Fruit fly (Drosophila melanogaster) whole organism, embryonic: ENCODE data around the gene Ask1.

Source experiments
- Adf1 ChIP-seq: fragments of 200-800 bp; sonication (Bioruptor generic); IDR thresholded peaks from 2 replicates; pipeline ENCODE4 v1.3.6; 2022; ENCODE audit warnings: missing biosample characterization, missing genetic modification characterization
- Atf-2 ChIP-seq: fragments of 200-800 bp; sonication (Bioruptor generic); optimal IDR thresholded peaks from 2 replicates; lab custom pipeline; 2016; ENCODE audit warnings: missing biosample characterization, missing genetic modification characterization
- Bteb2 ChIP-seq: fragments of 200-800 bp; sonication (Bioruptor generic); optimal IDR thresholded peaks from 2 replicates; lab custom pipeline; 2016; ENCODE audit warnings: missing biosample characterization, missing genetic modification characterization
- CG10267 ChIP-seq: fragments of 200-800 bp; sonication (Bioruptor generic); optimal IDR thresholded peaks from 2 replicates; lab custom pipeline; 2018; ENCODE audit warnings: missing biosample characterization, mild to moderate bottlenecking, missing genetic modification characterization, moderate library complexity
- CG12236 ChIP-seq: fragments of 200-800 bp; sonication (Bioruptor generic); optimal IDR thresholded peaks from 2 replicates; lab custom pipeline; 2016; ENCODE audit warnings: missing biosample characterization, missing genetic modification characterization
- CG12391 ChIP-seq: fragments of 200-800 bp; sonication (Bioruptor generic); optimal IDR thresholded peaks from 3 replicates; lab custom pipeline; 2018; ENCODE audit warnings: missing biosample characterization, mild to moderate bottlenecking, missing genetic modification characterization, moderate library complexity
- CG12769 ChIP-seq: fragments of 200-800 bp; sonication (Bioruptor generic); optimal IDR thresholded peaks from 2 replicates; lab custom pipeline; 2019; ENCODE audit warnings: missing biosample characterization, mild to moderate bottlenecking, missing genetic modification characterization, moderate library complexity
- CG13424 ChIP-seq: fragments of 200-800 bp; sonication (Bioruptor generic); optimal IDR thresholded peaks from 2 replicates; lab custom pipeline; 2019; ENCODE audit warnings: missing biosample characterization, mild to moderate bottlenecking, missing genetic modification characterization, moderate library complexity
- CG14014 ChIP-seq: fragments of 200-800 bp; sonication (Bioruptor generic); IDR thresholded peaks from 2 replicates; pipeline ENCODE4 v1.3.6; 2022; ENCODE audit warnings: missing biosample characterization, missing genetic modification characterization
- CG15011 ChIP-seq: fragments of 200-800 bp; sonication (Bioruptor generic); optimal IDR thresholded peaks from 3 replicates; lab custom pipeline; 2018; ENCODE audit warnings: missing biosample characterization, mild to moderate bottlenecking, missing genetic modification characterization
- CG1603 ChIP-seq: fragments of 200-800 bp; sonication (Bioruptor generic); optimal IDR thresholded peaks from 2 replicates; lab custom pipeline; 2019; ENCODE audit warnings: missing biosample characterization, mild to moderate bottlenecking, missing genetic modification characterization, moderate library complexity
- CG16779 ChIP-seq: fragments of 200-800 bp; sonication (Bioruptor generic); IDR thresholded peaks from 2 replicates; pipeline ENCODE4 v1.3.6; 2022; ENCODE audit warnings: missing biosample characterization, missing genetic modification characterization
- CG16815 ChIP-seq: fragments of 200-800 bp; sonication (Bioruptor generic); optimal IDR thresholded peaks from 3 replicates; lab custom pipeline; 2017; ENCODE audit warnings: missing biosample characterization, mild to moderate bottlenecking, missing genetic modification characterization
- CG18599 ChIP-seq: fragments of 200-800 bp; sonication (Bioruptor generic); optimal IDR thresholded peaks from 3 replicates; lab custom pipeline; 2017; ENCODE audit warnings: missing biosample characterization, missing genetic modification characterization, mild to moderate bottlenecking, moderate library complexity, missing genetic modification reagents
- CG2712 ChIP-seq: fragments of 200-800 bp; optimal IDR thresholded peaks from 3 replicates; lab custom pipeline; 2019; ENCODE audit warnings: missing biosample characterization, mild to moderate bottlenecking, missing genetic modification characterization, moderate library complexity
- CG30020 ChIP-seq: fragments of 200-800 bp; optimal IDR thresholded peaks from 2 replicates; lab custom pipeline; 2019; ENCODE audit warnings: missing biosample characterization, mild to moderate bottlenecking, missing genetic modification characterization, moderate library complexity
- CG3163 ChIP-seq: fragments of 200-800 bp; sonication (Bioruptor generic); optimal IDR thresholded peaks from 3 replicates; lab custom pipeline; 2016; ENCODE audit warnings: missing biosample characterization, missing genetic modification characterization
- CG34376 ChIP-seq: fragments of 200-800 bp; sonication (Bioruptor generic); optimal IDR thresholded peaks from 2 replicates; lab custom pipeline; 2018; ENCODE audit warnings: missing biosample characterization, mild to moderate bottlenecking, missing genetic modification characterization
- CG3847 ChIP-seq: fragments of 200-800 bp; sonication (Bioruptor generic); IDR thresholded peaks from 2 replicates; pipeline ENCODE4 v1.3.6; 2022; ENCODE audit warnings: missing biosample characterization, missing genetic modification characterization
- CG4854 ChIP-seq: fragments of 200-800 bp; sonication (Bioruptor generic); optimal IDR thresholded peaks from 2 replicates; lab custom pipeline; 2016; ENCODE audit warnings: missing biosample characterization, missing genetic modification characterization, inconsistent platforms
- CG8388 ChIP-seq: fragments of 200-800 bp; sonication (Bioruptor generic); optimal IDR thresholded peaks from 2 replicates; lab custom pipeline; 2019; ENCODE audit warnings: missing biosample characterization, mild to moderate bottlenecking, missing genetic modification characterization, moderate library complexity
- CG8924 ChIP-seq: fragments of 200-800 bp; optimal IDR thresholded peaks from 3 replicates; lab custom pipeline; 2019; ENCODE audit warnings: missing biosample characterization, mild to moderate bottlenecking, missing genetic modification characterization, moderate library complexity
- CG9817 ChIP-seq: fragments of 200-800 bp; sonication (Bioruptor generic); optimal IDR thresholded peaks from 2 replicates; lab custom pipeline; 2018; ENCODE audit warnings: missing biosample characterization, mild to moderate bottlenecking, missing genetic modification characterization, moderate library complexity
- Chrac-16 ChIP-seq: fragments of 200-800 bp; sonication (Bioruptor generic); optimal IDR thresholded peaks from 3 replicates; lab custom pipeline; 2016; ENCODE audit warnings: missing biosample characterization, missing genetic modification characterization
- Deaf1 ChIP-seq: fragments of 200-800 bp; optimal IDR thresholded peaks from 3 replicates; lab custom pipeline; 2019; ENCODE audit warnings: missing biosample characterization, mild to moderate bottlenecking, missing genetic modification characterization, moderate library complexity
- Dfd ChIP-seq, 2 experiments: fragments of >200 bp; optimal IDR thresholded peaks; 2 replicates each; lab custom pipeline; 2017; ENCODE audit warnings: missing biosample characterization in 2 of 2, missing genetic modification characterization in 2 of 2
- Dip2 ChIP-seq: fragments of 200-800 bp; sonication (Bioruptor generic); IDR thresholded peaks from 2 replicates; pipeline ENCODE4 v1.3.6; 2022; ENCODE audit warnings: missing biosample characterization, missing genetic modification characterization
- Gsc ChIP-seq: fragments of 200-800 bp; sonication (Bioruptor generic); IDR thresholded peaks from 2 replicates; pipeline ENCODE4 v1.3.6; 2022; ENCODE audit warnings: missing biosample characterization, missing genetic modification characterization
- Jarid2 ChIP-seq: fragments of 200-800 bp; sonication (Bioruptor generic); optimal IDR thresholded peaks from 3 replicates; lab custom pipeline; 2017; ENCODE audit warnings: mild to moderate bottlenecking, missing biosample characterization, missing genetic modification reagents, missing genetic modification characterization
- Lpt ChIP-seq: fragments of >200 bp; optimal IDR thresholded peaks from 2 replicates; lab custom pipeline; 2018; ENCODE audit warnings: missing biosample characterization, missing genetic modification characterization
- Mrtf ChIP-seq: fragments of 200-800 bp; sonication (Bioruptor generic); IDR thresholded peaks from 3 replicates; pipeline ENCODE4 v1.3.6; 2022; ENCODE audit warnings: missing biosample characterization, missing genetic modification characterization
- Nf-YA ChIP-seq: fragments of 200-800 bp; sonication (Bioruptor generic); IDR thresholded peaks from 2 replicates; pipeline ENCODE4 v1.3.6; 2022; ENCODE audit warnings: missing biosample characterization, missing genetic modification characterization
- Ptx1 ChIP-seq: fragments of 200-800 bp; sonication (Bioruptor generic); IDR thresholded peaks from 2 replicates; pipeline ENCODE4 v1.3.6; 2022; ENCODE audit warnings: missing biosample characterization, missing genetic modification characterization
- Rx ChIP-seq: fragments of 200-800 bp; sonication (Bioruptor generic); IDR thresholded peaks from 2 replicates; pipeline ENCODE4 v1.3.6; 2022; ENCODE audit warnings: missing biosample characterization, missing genetic modification characterization
- Ssrp ChIP-seq: fragments of 200-800 bp; sonication (Bioruptor generic); optimal IDR thresholded peaks from 2 replicates; lab custom pipeline; 2018; ENCODE audit warnings: missing biosample characterization, mild to moderate bottlenecking, missing genetic modification characterization, moderate library complexity
- ab ChIP-seq: fragments of 200-800 bp; sonication (Bioruptor generic); optimal IDR thresholded peaks from 2 replicates; lab custom pipeline; 2016; ENCODE audit warnings: missing biosample characterization, missing genetic modification characterization
- ap ChIP-seq: fragments of 200-800 bp; sonication (Bioruptor generic); IDR thresholded peaks from 2 replicates; pipeline ENCODE4 v1.3.6; 2022; ENCODE audit warnings: missing biosample characterization, missing genetic modification characterization
- dan ChIP-seq: fragments of 200-800 bp; sonication (Bioruptor generic); IDR thresholded peaks from 2 replicates; pipeline ENCODE4 v1.3.6; 2022; ENCODE audit warnings: missing biosample characterization, missing genetic modification characterization
- gcm ChIP-seq: fragments of 200-800 bp; sonication (Bioruptor generic); optimal IDR thresholded peaks from 2 replicates; lab custom pipeline; 2019; ENCODE audit warnings: missing biosample characterization, mild to moderate bottlenecking, missing genetic modification characterization, moderate library complexity
- h ChIP-seq: fragments of >200 bp; optimal IDR thresholded peaks from 2 replicates; lab custom pipeline; 2017
- lov ChIP-seq, 2 experiments: fragments of 200-800 bp in 1 of 2; fragments of >200 bp in 1 of 2; sonication (Bioruptor generic) in 1 of 2; IDR thresholded peaks in 1 of 2; optimal IDR thresholded peaks in 1 of 2; 2 replicates in 1 of 2; 3 replicates in 1 of 2; pipeline versions ENCODE4 v1.3.6 to Lab custom; 2017 to 2022; ENCODE audit warnings: missing biosample characterization in 1 of 2, missing genetic modification characterization in 1 of 2
- nerfin-1 ChIP-seq: fragments of 200-800 bp; sonication (Bioruptor generic); optimal IDR thresholded peaks from 3 replicates; lab custom pipeline; 2019; ENCODE audit warnings: missing biosample characterization, mild to moderate bottlenecking, missing genetic modification characterization, moderate library complexity
- pnt ChIP-seq: fragments of 200-800 bp; sonication (Bioruptor generic); optimal IDR thresholded peaks from 3 replicates; lab custom pipeline; 2016; ENCODE audit warnings: missing biosample characterization, missing genetic modification characterization
- prd ChIP-seq, 3 experiments: fragments of >200 bp in 2 of 3; fragments of 200-800 bp in 1 of 3; sonication (Bioruptor generic) in 1 of 3; optimal IDR thresholded peaks in 2 of 3; IDR thresholded peaks in 1 of 3; 2 replicates in 2 of 3; 3 replicates in 1 of 3; pipeline versions ENCODE4 v1.3.6 to Lab custom; 2017 to 2022; ENCODE audit warnings: missing biosample characterization in 1 of 3, missing genetic modification characterization in 1 of 3
- salm ChIP-seq: fragments of 200-800 bp; sonication (Bioruptor generic); optimal IDR thresholded peaks from 2 replicates; lab custom pipeline; 2018; ENCODE audit warnings: missing biosample characterization, mild to moderate bottlenecking, missing genetic modification characterization
- sens ChIP-seq: fragments of 200-800 bp; sonication (Bioruptor generic); peaks from one replicate; lab custom pipeline; 2016; ENCODE audit warnings: missing biosample characterization, missing genetic modification characterization
- shn ChIP-seq: fragments of 200-800 bp; sonication (Bioruptor generic); optimal IDR thresholded peaks from 3 replicates; lab custom pipeline; 2016; ENCODE audit warnings: missing biosample characterization, missing genetic modification characterization
- sob ChIP-seq: fragments of 200-800 bp; sonication (Bioruptor generic); IDR thresholded peaks from 2 replicates; pipeline ENCODE4 v1.3.6; 2022; ENCODE audit warnings: missing biosample characterization, missing genetic modification characterization
- vfl ChIP-seq: fragments of 200-800 bp; sonication (Bioruptor generic); optimal IDR thresholded peaks from 2 replicates; lab custom pipeline; 2016; ENCODE audit warnings: missing biosample characterization, missing genetic modification characterization
- wor ChIP-seq: fragments of 200-800 bp; sonication (Bioruptor generic); IDR thresholded peaks from 2 replicates; pipeline ENCODE4 v1.3.6; 2022; ENCODE audit warnings: missing biosample characterization, missing genetic modification characterization
- zfh1 ChIP-seq: fragments of 200-800 bp; sonication (Bioruptor generic); IDR thresholded peaks from 3 replicates; pipeline ENCODE4 v1.3.6; 2022; ENCODE audit warnings: missing biosample characterization, missing genetic modification characterization

Ask1 gene

DNA sequence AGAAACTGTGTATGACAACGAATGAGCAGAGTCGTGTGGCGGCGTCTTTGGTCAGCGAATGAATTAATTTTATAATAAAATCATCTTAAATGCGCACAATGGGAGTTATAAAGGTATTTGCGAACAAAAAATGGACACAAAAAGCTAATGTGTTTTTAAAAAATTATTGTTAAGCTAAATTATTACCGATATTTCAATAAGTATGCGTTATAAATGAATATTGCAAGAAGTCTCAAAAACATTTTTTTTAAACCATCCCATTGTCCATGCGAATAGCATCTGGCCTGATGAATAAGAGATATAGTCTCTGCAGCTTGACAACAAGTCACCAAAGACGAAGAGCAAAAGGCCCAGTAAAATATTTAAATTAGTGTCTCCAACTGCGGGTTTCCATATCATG, 48.5 kb upstream of the Ask1 start (continued):
- TF ChIP-seq CG1603 (tag; lab: Kevin White, UChicago) (peak; percentile 81), Rx (peak; percentile 63), CG16815 (no peak), Deaf1 (tag; lab: Kevin White, UChicago) (peak; percentile 38), CG34376 (GFP tag; lab: Kevin White, UChicago) (no peak), Ssrp (tag; lab: Kevin White, UChicago) (peak; percentile 50), Gsc (no peak), Bteb2 (GFP tag; lab: Kevin White, UChicago) (peak; percentile 41), h (lab: Kevin White, UChicago) (no peak), CG15011 (peak; percentile 15), lov (optimal IDR thresholded peaks at IDR 0.05; lab: Kevin White, UChicago) (no peak), lov (GFP tag; IDR thresholded peaks at IDR 0.05; lab: Robert Waterston, UW) (no peak), Chrac-16 (GFP tag; lab: Kevin White, UChicago) (peak; percentile 20), vfl (GFP tag; lab: Kevin White, UChicago) (peak; percentile 4), Atf-2 (GFP tag; lab: Kevin White, UChicago) (no peak), wor (GFP tag; lab: Robert Waterston, UW) (peak; percentile 55), pnt (GFP tag; lab: Kevin White, UChicago) (peak; percentile 3), sens (GFP tag; lab: Kevin White, UChicago) (peak; percentile 92), CG18599 (peak; percentile 64), CG30020 (tag; lab: Kevin White, UChicago) (no peak), CG13424 (tag; lab: Kevin White, UChicago) (peak; percentile 70), salm (tag; lab: Kevin White, UChicago) (peak; percentile 90), CG12236 (no peak), CG3847 (GFP tag; lab: Robert Waterston, UW) (peak; percentile 46; the same call in 1 of the 2 replicates), CG9817 (tag; lab: Kevin White, UChicago) (peak; percentile 43), CG12391 (tag; lab: Kevin White, UChicago) (peak; percentile 63), Jarid2 (GFP tag; lab: Kevin White, UChicago) (no peak), Lpt (no peak), CG3163 (GFP tag; lab: Kevin White, UChicago) (peak; percentile 6), Adf1 (GFP tag; lab: Robert Waterston, UW) (peak; percentile 13; the same call in 1 of the 2 replicates), CG2712 (peak; percentile 70), shn (GFP tag; lab: Kevin White, UChicago) (no peak), zfh1 (peak; percentile 58; the same call in 2 of the 3 replicates), Dfd (GFP tag; optimal IDR thresholded peaks at IDR 0.05; lab: Kevin White, UChicago) (no peak), ab (GFP tag; lab: Kevin White, UChicago) (no peak), CG12769 (tag; lab: Kevin White, UChicago) (peak; percentile 46), ap (GFP tag; lab: Robert Waterston, UW) (peak; percentile 73; the same call in 1 of the 2 replicates), Dip2 (GFP tag; lab: Robert Waterston, UW) (no peak), CG8924 (tag; lab: Kevin White, UChicago) (peak; percentile 64), nerfin-1 (tag; lab: Kevin White, UChicago) (peak; percentile 17), gcm (peak; percentile 73), Ptx1 (peak; percentile 68), CG16779 (no peak), Mrtf (GFP tag; lab: Robert Waterston, UW) (peak; percentile 70; the same call in 1 of the 3 replicates), Nf-YA (GFP tag; lab: Robert Waterston, UW) (no peak), CG4854 (GFP tag; lab: Kevin White, UChicago) (peak; percentile 1), CG8388 (peak; percentile 77), CG10267 (tag; lab: Kevin White, UChicago) (peak; percentile 44), CG14014 (GFP tag; lab: Robert Waterston, UW) (peak; percentile 73; the same call in 1 of the 2 replicates), prd (optimal IDR thresholded peaks at IDR 0.05; lab: Kevin White, UChicago) (no peak), prd (GFP tag; IDR thresholded peaks at IDR 0.05; lab: Robert Waterston, UW) (peak; percentile 68), sob (GFP tag; lab: Robert Waterston, UW) (peak; percentile 72), dan (GFP tag; lab: Robert Waterston, UW) (no peak)
